Worm (Caenorhabditis elegans) whole organism, young adult: ENCODE measurements around the gene F13E9.16.

ENCODE experiments used
- C06A6.2 ChIP-seq: fragments of 200-800 bp; sonication (Bioruptor generic); conservative IDR thresholded peaks from 2 replicates; pipeline ENCODE4 v1.3.6; 2022; ENCODE audit warnings: missing genetic modification characterization, missing compliant biosample characterization
- C17E4.6 ChIP-seq: fragments of 200-800 bp; sonication (Bioruptor generic); IDR thresholded peaks from 2 replicates; pipeline ENCODE4 v1.3.6; 2022; ENCODE audit warnings: missing genetic modification reagents, missing genetic modification characterization, missing compliant biosample characterization
- F22D6.2 ChIP-seq: sonication (generic microtip); optimal IDR thresholded peaks from 2 replicates; lab custom pipeline; 2016; ENCODE audit warnings: mild to moderate bottlenecking, missing genetic modification characterization, missing compliant biosample characterization
- Y79H2A.3 ChIP-seq: fragments of 200-800 bp; sonication (Bioruptor generic); conservative IDR thresholded peaks from 2 replicates; pipeline ENCODE4 v1.3.6; 2022; ENCODE audit warnings: missing genetic modification reagents, missing genetic modification characterization, missing compliant biosample characterization
- Y95B8A.8 ChIP-seq: fragments of 200-800 bp; sonication (Bioruptor generic); IDR thresholded peaks from 2 replicates; pipeline ENCODE4 v1.3.6; 2022; ENCODE audit warnings: missing genetic modification reagents, missing genetic modification characterization, missing compliant biosample characterization
- ama-1 ChIP-seq, 3 experiments: fragments of 150-350 bp in 1 of 3; sonication (generic microtip) in 2 of 3; optimal IDR thresholded peaks; 2 replicates each; lab custom pipeline; 2014 to 2018; ENCODE audit warnings: missing biosample characterization in 2 of 3, missing genetic modification characterization in 2 of 3, missing genetic modification reagents in 2 of 3
- athp-1 ChIP-seq: sonication (generic microtip); optimal IDR thresholded peaks from 2 replicates; lab custom pipeline; 2017; ENCODE audit warnings: mild to moderate bottlenecking, missing genetic modification characterization, missing compliant biosample characterization
- attf-5 ChIP-seq: fragments of 200-800 bp; sonication (Bioruptor generic); optimal IDR thresholded peaks from 2 replicates; lab custom pipeline; 2018; ENCODE audit warnings: mild to moderate bottlenecking, missing genetic modification characterization, missing compliant biosample characterization
- attf-6 ChIP-seq: fragments of 200-800 bp; sonication (Bioruptor generic); IDR thresholded peaks from 2 replicates; pipeline ENCODE4 v1.3.6; 2022; ENCODE audit warnings: missing genetic modification reagents, missing genetic modification characterization, missing compliant biosample characterization
- bed-2 ChIP-seq: fragments of 200-800 bp; sonication (Bioruptor generic); IDR thresholded peaks from 2 replicates; pipeline ENCODE4 v1.3.6; 2022; ENCODE audit warnings: missing genetic modification reagents, missing genetic modification characterization, missing compliant biosample characterization
- cebp-1 ChIP-seq, 2 experiments: fragments of 200-800 bp in 1 of 2; sonication (Bioruptor generic) in 1 of 2; sonication (generic microtip) in 1 of 2; IDR thresholded peaks in 1 of 2; optimal IDR thresholded peaks in 1 of 2; 2 replicates each; pipeline versions ENCODE4 v1.3.6 to Lab custom; 2017 to 2022; ENCODE audit warnings: missing compliant biosample characterization in 2 of 2, missing genetic modification characterization in 2 of 2, mild to moderate bottlenecking in 1 of 2, missing genetic modification reagents in 1 of 2, moderate library complexity in 1 of 2
- cebp-2 ChIP-seq: fragments of 200-800 bp; sonication (Bioruptor generic); IDR thresholded peaks from 2 replicates; pipeline ENCODE4 v1.3.6; 2022; ENCODE audit warnings: missing genetic modification characterization, missing compliant biosample characterization
- ceh-100 ChIP-seq: fragments of 200-800 bp; sonication (Bioruptor generic); IDR thresholded peaks from 2 replicates; pipeline ENCODE4 v1.3.6; 2022; ENCODE audit warnings: missing genetic modification reagents, missing genetic modification characterization, missing compliant biosample characterization
- dox-1 ChIP-seq: fragments of 200-800 bp; sonication (Bioruptor generic); IDR thresholded peaks from 2 replicates; pipeline ENCODE4 v1.3.6; 2022; ENCODE audit warnings: missing genetic modification reagents, missing genetic modification characterization, missing compliant biosample characterization
- efl-1 ChIP-seq: fragments of 150-350 bp; optimal IDR thresholded peaks from 2 replicates; lab custom pipeline; 2014; ENCODE audit warnings: missing biosample characterization, missing genetic modification reagents, missing genetic modification characterization
- egl-44 ChIP-seq: fragments of 200-800 bp; sonication (Bioruptor generic); IDR thresholded peaks from 2 replicates; pipeline ENCODE4 v1.3.6; 2022; ENCODE audit warnings: missing genetic modification reagents, missing genetic modification characterization, missing compliant biosample characterization
- fkh-3 ChIP-seq: sonication (generic microtip); optimal IDR thresholded peaks from 2 replicates; lab custom pipeline; 2016; ENCODE audit warnings: mild to moderate bottlenecking, missing genetic modification characterization, missing compliant biosample characterization
- gei-17 ChIP-seq: fragments of 200-800 bp; sonication (Bioruptor generic); optimal IDR thresholded peaks from 2 replicates; lab custom pipeline; 2018; ENCODE audit warnings: mild to moderate bottlenecking, missing genetic modification characterization, missing compliant biosample characterization
- hlh-12 ChIP-seq: sonication (generic microtip); optimal IDR thresholded peaks from 2 replicates; lab custom pipeline; 2016; ENCODE audit warnings: missing genetic modification characterization, missing compliant biosample characterization
- hlh-26 ChIP-seq: fragments of 200-800 bp; sonication (Bioruptor generic); conservative IDR thresholded peaks from 2 replicates; pipeline ENCODE4 v1.3.6; 2022; ENCODE audit warnings: missing genetic modification reagents, missing genetic modification characterization, missing compliant biosample characterization
- hmg-1.2 ChIP-seq: fragments of 200-800 bp; sonication (Bioruptor generic); IDR thresholded peaks from 2 replicates; pipeline ENCODE4 v1.3.6; 2022; ENCODE audit warnings: missing genetic modification reagents, missing genetic modification characterization, missing compliant biosample characterization
- hrde-1 ChIP-seq: sonication (generic microtip); optimal IDR thresholded peaks from 2 replicates; lab custom pipeline; 2016; ENCODE audit warnings: missing genetic modification characterization, mild to moderate bottlenecking, missing compliant biosample characterization, moderate library complexity, missing genotype, missing genetic modification reagents, borderline replicate concordance
- lag-1 ChIP-seq: fragments of 200-800 bp; sonication (Bioruptor generic); IDR thresholded peaks from 2 replicates; pipeline ENCODE4 v1.3.6; 2022; ENCODE audit warnings: missing genetic modification reagents, missing genetic modification characterization, missing compliant biosample characterization
- let-526 ChIP-seq: fragments of 200-800 bp; sonication (Bioruptor generic); IDR thresholded peaks from 2 replicates; pipeline ENCODE4 v1.3.6; 2022; ENCODE audit warnings: missing genetic modification reagents, missing genetic modification characterization, missing compliant biosample characterization
- lin-35 ChIP-seq, 3 experiments: fragments of 150-350 bp in 2 of 3; sonication (generic microtip) in 1 of 3; optimal IDR thresholded peaks; 2 replicates each; lab custom pipeline; 2014 to 2018; ENCODE audit warnings: missing biosample characterization in 3 of 3, missing genetic modification characterization in 3 of 3, missing genetic modification reagents in 3 of 3
- lin-40 ChIP-seq: sonication (generic microtip); optimal IDR thresholded peaks from 2 replicates; lab custom pipeline; 2016; ENCODE audit warnings: missing genetic modification characterization, mild to moderate bottlenecking, missing compliant biosample characterization, missing genotype, missing genetic modification reagents
- lir-1 ChIP-seq: fragments of 200-800 bp; sonication (Bioruptor generic); conservative IDR thresholded peaks from 2 replicates; pipeline ENCODE4 v1.3.6; 2022; ENCODE audit warnings: missing genetic modification reagents, missing genetic modification characterization, missing compliant biosample characterization
- lsy-27 ChIP-seq: sonication (generic microtip); optimal IDR thresholded peaks from 2 replicates; lab custom pipeline; 2017; ENCODE audit warnings: missing genetic modification characterization, mild to moderate bottlenecking, missing compliant biosample characterization, antibody characterized with exemption, missing genotype, borderline replicate concordance; ENCODE audit not compliant: insufficient read depth
- madf-8 ChIP-seq: fragments of 200-800 bp; sonication (Bioruptor generic); conservative IDR thresholded peaks from 2 replicates; pipeline ENCODE4 v1.3.6; 2022; ENCODE audit warnings: missing genetic modification reagents, missing genetic modification characterization, missing compliant biosample characterization
- mcd-1 ChIP-seq: fragments of 200-800 bp; sonication (Bioruptor generic); IDR thresholded peaks from 2 replicates; pipeline ENCODE4 v1.3.6; 2022; ENCODE audit warnings: missing genetic modification reagents, missing genetic modification characterization, missing compliant biosample characterization
- mel-28 ChIP-seq: sonication (generic microtip); optimal IDR thresholded peaks from 2 replicates; lab custom pipeline; 2016; ENCODE audit warnings: borderline replicate concordance, mild to moderate bottlenecking, missing genetic modification characterization, missing compliant biosample characterization
- mxl-1 ChIP-seq: sonication (generic microtip); optimal IDR thresholded peaks from 2 replicates; lab custom pipeline; 2016; ENCODE audit warnings: missing genetic modification characterization, missing compliant biosample characterization
- nfyb-1 ChIP-seq: fragments of 200-800 bp; sonication (Bioruptor generic); IDR thresholded peaks from 2 replicates; pipeline ENCODE4 v1.3.6; 2022; ENCODE audit warnings: missing genetic modification reagents, missing genetic modification characterization, missing compliant biosample characterization
- nhr-120 ChIP-seq: fragments of 200-800 bp; sonication (Bioruptor generic); IDR thresholded peaks from 2 replicates; pipeline ENCODE4 v1.3.6; 2022; ENCODE audit warnings: missing genetic modification characterization, missing compliant biosample characterization
- nhr-27 ChIP-seq: fragments of 200-800 bp; sonication (Bioruptor generic); optimal IDR thresholded peaks from 2 replicates; lab custom pipeline; 2018; ENCODE audit warnings: mild to moderate bottlenecking, missing genetic modification characterization, moderate library complexity, missing compliant biosample characterization
- rec-8 ChIP-seq, 2 experiments: sonication (generic microtip); optimal IDR thresholded peaks; 2 replicates each; lab custom pipeline; 2016; ENCODE audit warnings: mild to moderate bottlenecking in 2 of 2, missing genetic modification characterization in 2 of 2, missing genetic modification reagents in 2 of 2, missing genotype in 2 of 2, missing biosample characterization in 1 of 2, missing compliant biosample characterization in 1 of 2, moderate library complexity in 1 of 2
- rpc-1 ChIP-seq, 2 experiments: fragments of 150-350 bp in 1 of 2; sonication (generic microtip) in 1 of 2; optimal IDR thresholded peaks; 2 replicates each; lab custom pipeline; 2014 to 2018; ENCODE audit warnings: missing biosample characterization in 1 of 2, missing genetic modification characterization in 1 of 2, missing genetic modification reagents in 1 of 2, missing genotype in 1 of 2
- snpc-1.1 ChIP-seq: sonication (generic microtip); optimal IDR thresholded peaks from 2 replicates; lab custom pipeline; 2017; ENCODE audit warnings: missing genetic modification characterization, mild to moderate bottlenecking, missing compliant biosample characterization, antibody characterized with exemption, moderate library complexity, missing genotype, missing genetic modification reagents; ENCODE audit not compliant: insufficient read depth
- tbp1 ChIP-seq: fragments of 200-800 bp; sonication (Bioruptor generic); optimal IDR thresholded peaks from 2 replicates; lab custom pipeline; 2018; ENCODE audit warnings: mild to moderate bottlenecking, missing genetic modification characterization, missing compliant biosample characterization
- tlf-1 ChIP-seq: fragments of 200-800 bp; sonication (Bioruptor generic); optimal IDR thresholded peaks from 2 replicates; lab custom pipeline; 2018; ENCODE audit warnings: mild to moderate bottlenecking, missing genetic modification characterization, missing compliant biosample characterization
- unc-130 ChIP-seq: sonication (generic microtip); optimal IDR thresholded peaks from 2 replicates; lab custom pipeline; 2016; ENCODE audit warnings: missing genetic modification reagents, missing genetic modification characterization, missing compliant biosample characterization
- zfh-2 ChIP-seq: fragments of 200-800 bp; sonication (Bioruptor generic); conservative IDR thresholded peaks from 2 replicates; pipeline ENCODE4 v1.3.6; 2022; ENCODE audit warnings: missing genetic modification reagents, missing genetic modification characterization, missing compliant biosample characterization
- ztf-18 ChIP-seq: sonication (generic microtip); optimal IDR thresholded peaks from 2 replicates; lab custom pipeline; 2016; ENCODE audit warnings: missing genotype, mild to moderate bottlenecking, missing genetic modification characterization, missing compliant biosample characterization
- ztf-26 ChIP-seq: sonication (generic microtip); optimal IDR thresholded peaks from 2 replicates; lab custom pipeline; 2017; ENCODE audit warnings: missing genetic modification characterization, missing compliant biosample characterization

The F13E9.16 gene

ce11 chrIV:10934786-10935185 lies 47.6 kb upstream of the F13E9.16 start (continued):
- TF ChIP-seq tbp1 (GFP tag; lab: Kevin White, UChicago) (no peak), Y95B8A.8 (0 out of 2 replicates have a peak, but pooled peaks have one; percentile 9), egl-44 (GFP tag; lab: Robert Waterston, UW) (no peak), zfh-2 (GFP tag; lab: Robert Waterston, UW) (no peak), ztf-18 (no peak), hlh-26 (GFP tag; lab: Robert Waterston, UW) (no peak), F22D6.2 (no peak), athp-1 (no peak), ama-1 (optimal IDR thresholded peaks at IDR 0.05; lab: Kevin White, UChicago) (peak; percentile 56), ama-1 (GFP tag; optimal IDR thresholded peaks at IDR 0.05; lab: Kevin White, UChicago) (no peak), hlh-12 (no peak), Y79H2A.3 (no peak)
- TF ChIP-seq, all 124 proteins: peak for 4

- TF ChIP-seq madf-8 (no peak), fkh-3 (tag; lab: Kevin White, UChicago) (peak; percentile 35), lag-1 (GFP tag; lab: Robert Waterston, UW) (0 out of 2 replicates have a peak, but pooled peaks have one; percentile 57), hmg-1.2 (GFP tag; lab: Robert Waterston, UW) (peak; percentile 22; the same call in 1 of the 2 replicates), ceh-100 (GFP tag; lab: Robert Waterston, UW) (peak; percentile 43; the same call in 1 of the 2 replicates), nfyb-1 (GFP tag; lab: Robert Waterston, UW) (peak; percentile 81), rec-8 (tag; optimal IDR thresholded peaks at IDR 0.05; lab: Kevin White, UChicago) (no peak), rpc-1 (optimal IDR thresholded peaks at IDR 0.05; lab: Kevin White, UChicago) (no peak), rpc-1 (tag; optimal IDR thresholded peaks at IDR 0.05; lab: Kevin White, UChicago) (no peak), attf-5 (peak; percentile 32), bed-2 (no peak), nhr-27 (no peak), cebp-2 (no peak), attf-6 (GFP tag; lab: Robert Waterston, UW) (no peak), hrde-1 (peak; percentile 49), lir-1 (GFP tag; lab: Robert Waterston, UW) (no peak), mcd-1 (GFP tag; lab: Robert Waterston, UW) (peak; percentile 67), unc-130 (peak; percentile 14), mxl-1 (tag; lab: Kevin White, UChicago) (no peak), cebp-1 (GFP tag; IDR thresholded peaks at IDR 0.05; lab: Robert Waterston, UW) (0 out of 2 replicates have a peak, but pooled peaks have one; percentile 7), cebp-1 (tag; optimal IDR thresholded peaks at IDR 0.05; lab: Kevin White, UChicago) (peak; percentile 82), gei-17 (no peak), dox-1 (GFP tag; lab: Robert Waterston, UW) (peak; percentile 21; the same call in 1 of the 2 replicates), lsy-27 (tag; lab: Kevin White, UChicago) (no peak), lin-35 (GFP tag; optimal IDR thresholded peaks at IDR 0.05; lab: Kevin White, UChicago) (peak in 1 of 3 experiments; percentile 39), mel-28 (tag; lab: Kevin White, UChicago) (peak; percentile 16), tlf-1 (GFP tag; lab: Kevin White, UChicago) (peak; percentile 83), lin-40 (peak; percentile 6), efl-1 (GFP tag; lab: Kevin White, UChicago) (no peak), C17E4.6 (GFP tag; lab: Robert Waterston, UW) (0 out of 2 replicates have a peak, but pooled peaks have one; percentile 17), snpc-1.1 (tag; lab: Kevin White, UChicago) (no peak), ztf-26 (tag; lab: Kevin White, UChicago) (no peak), C06A6.2 (GFP tag; lab: Robert Waterston, UW) (0 out of 2 replicates have a peak, but pooled peaks have one; percentile 40), let-526 (peak; percentile 43; the same call in 1 of the 2 replicates), hlh-12 (no peak), nhr-120 (no peak)
Measured at ce11 chrIV:10933777-10934546, 46.8 kb upstream of the F13E9.16 start.
